Fruit fly (Drosophila melanogaster): ENCODE measurements around the gene Cdk8.
A peak's percentile ranks its signal among the peaks of the same experiment; 100 is the strongest.

The Cdk8 gene

DNA sequence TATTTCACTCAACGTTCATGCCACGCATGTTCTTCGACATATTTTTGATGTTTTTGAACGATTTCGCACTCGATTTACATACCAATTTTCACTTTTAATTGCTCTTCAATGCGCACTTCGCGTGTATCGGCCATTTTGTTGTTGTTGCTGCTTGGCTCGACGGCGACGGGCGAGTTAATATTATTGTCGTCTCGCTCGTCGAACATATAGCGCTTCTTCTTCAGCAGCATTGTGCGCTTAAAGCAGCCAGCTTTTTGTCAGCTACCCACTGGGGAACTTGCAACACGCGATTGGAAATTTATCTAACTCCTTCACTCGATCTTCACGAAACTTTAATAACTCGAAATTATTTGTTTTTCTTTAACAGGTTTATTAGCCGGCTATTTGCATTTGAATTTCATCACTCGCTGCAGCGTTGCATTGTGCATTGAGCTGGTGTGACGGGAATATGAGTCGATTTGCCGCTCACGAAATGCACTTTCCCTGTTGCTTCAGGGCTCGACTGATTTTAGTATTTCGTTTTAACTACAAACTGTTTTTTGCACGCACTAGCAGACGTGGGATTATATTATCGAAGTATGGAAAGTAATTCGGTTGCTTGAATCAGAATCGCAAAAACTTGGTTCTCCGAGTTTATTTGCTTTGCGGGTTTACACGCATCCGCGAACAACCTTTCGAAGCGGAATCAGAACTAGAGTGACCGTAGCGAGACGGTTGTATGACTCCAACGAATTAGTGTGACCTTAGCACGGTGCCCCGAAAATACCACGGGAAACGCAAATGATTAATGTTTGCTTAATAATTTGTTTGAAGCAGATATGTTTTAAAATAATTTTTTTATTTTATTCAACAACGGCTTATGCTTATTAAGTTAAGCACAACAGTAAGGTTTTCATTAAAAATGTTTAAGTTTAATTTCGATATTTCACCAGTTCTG lies 16.4 kb upstream of the Cdk8 start, which contains the start of gene RasGAP1 (continued):
- TF ChIP-seq sqz (GFP tag; optimal IDR thresholded peaks at IDR 0.05) (peak; percentile 24), B-H2 (GFP tag; optimal IDR thresholded peaks at IDR 0.05) (no peak), Aef1 (GFP tag; IDR thresholded peaks at IDR 0.05) (peak; percentile 77), CG15011 (GFP tag; optimal IDR thresholded peaks at IDR 0.05) (no peak), dysf (GFP tag; IDR thresholded peaks at IDR 0.05) (no peak), CG12299 (tag; optimal IDR thresholded peaks at IDR 0.05) (no peak), C15 (GFP tag; IDR thresholded peaks at IDR 0.05) (no peak), CG12942 (GFP tag; optimal IDR thresholded peaks at IDR 0.05) (no peak), Sry-δ (GFP tag; optimal IDR thresholded peaks at IDR 0.05) (peak; percentile 36), pb (GFP tag; optimal IDR thresholded peaks at IDR 0.05) (peak; percentile 48), CTCF (GFP tag; optimal IDR thresholded peaks at IDR 0.05) (peak; percentile 5), Med (GFP tag) (peak; percentile 71), CHES-1-like (GFP tag; optimal IDR thresholded peaks at IDR 0.05) (peak; percentile 50), CG14441 (GFP tag; IDR thresholded peaks at IDR 0.05) (0 out of 2 replicates have a peak, but pooled peaks have one; percentile 8), CG18764 (GFP tag; optimal IDR thresholded peaks at IDR 0.05) (no peak), crc (GFP tag; optimal IDR thresholded peaks at IDR 0.05) (peak; percentile 7), row (GFP tag; IDR thresholded peaks at IDR 0.05) (peak; percentile 11; the same call in 2 of the 3 replicates), CG8359 (GFP tag; optimal IDR thresholded peaks at IDR 0.05; ENCODE audit: borderline replicate concordance) (no peak), bcd (GFP tag; optimal IDR thresholded peaks at IDR 0.05) (no peak), CG10462 (GFP tag; optimal IDR thresholded peaks at IDR 0.05) (no peak), tx (GFP tag; optimal IDR thresholded peaks at IDR 0.05) (no peak), dan (GFP tag; IDR thresholded peaks at IDR 0.05) (no peak), CG4707 (GFP tag; optimal IDR thresholded peaks at IDR 0.05) (no peak), CG6254 (GFP tag; optimal IDR thresholded peaks at IDR 0.05) (peak; percentile 13), Fer1 (GFP tag; optimal IDR thresholded peaks at IDR 0.05) (peak; percentile 23), CG6175 (GFP tag; IDR thresholded peaks at IDR 0.05) (peak; percentile 100), Ets65A (GFP tag) (peak; percentile 88), CG10543 (GFP tag; optimal IDR thresholded peaks at IDR 0.05) (no peak), amos (GFP tag; IDR thresholded peaks at IDR 0.05; ENCODE audit: partially characterized antibody) (peak; percentile 46), CG17385 (GFP tag; optimal IDR thresholded peaks at IDR 0.05) (peak; percentile 83), CG1529 (GFP tag; optimal IDR thresholded peaks at IDR 0.05) (no peak), Ets97D (GFP tag; optimal IDR thresholded peaks at IDR 0.05) (peak; percentile 10), bigmax (GFP tag; optimal IDR thresholded peaks at IDR 0.05) (no peak), Dref (GFP tag; IDR thresholded peaks at IDR 0.05) (peak; percentile 56), pnt (GFP tag; optimal IDR thresholded peaks at IDR 0.05) (no peak), toy (GFP tag; IDR thresholded peaks at IDR 0.05) (no peak), bbx (GFP tag; IDR thresholded peaks at IDR 0.05; ENCODE audit: partially characterized antibody) (peak; percentile 54; the same call in 1 of the 2 replicates), CG11560 (tag; IDR thresholded peaks at IDR 0.05) (peak; percentile 95), pzg (GFP tag; optimal IDR thresholded peaks at IDR 0.05) (peak; percentile 66), CG7839 (tag; optimal IDR thresholded peaks at IDR 0.05) (no peak), CG4617 (GFP tag; optimal IDR thresholded peaks at IDR 0.05; ENCODE audit: borderline replicate concordance) (peak; percentile 91)

All from whole organism, embryonic.